Worm (Caenorhabditis elegans): Measurements from ENCODE around the gene nspc-1.

DNA sequence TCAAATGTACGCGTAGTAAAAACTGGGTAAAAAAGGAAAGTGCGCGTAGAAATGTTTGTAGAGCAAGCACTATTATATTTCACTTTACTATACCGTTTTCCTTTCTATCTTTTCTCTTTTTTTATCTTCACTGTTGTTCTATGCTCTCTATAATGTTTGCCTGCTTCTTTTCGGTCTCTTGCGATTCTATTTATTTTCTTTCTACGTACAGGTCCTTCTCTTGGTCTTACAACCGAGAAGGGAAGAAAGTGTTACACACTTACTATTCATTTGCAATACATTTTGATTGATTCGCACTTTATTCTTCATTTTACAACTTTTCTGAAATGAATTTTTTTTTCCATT is 29.5 kb upstream of the nspc-1 start:
- TF ChIP-seq ama-1 (optimal IDR thresholded peaks at IDR 0.05) (no peak), tra-4 (tag; optimal IDR thresholded peaks at IDR 0.05) (no peak), hmbx-1 (tag; optimal IDR thresholded peaks at IDR 0.05) (no peak), hmg-4 (GFP tag; optimal IDR thresholded peaks at IDR 0.05) (no peak), scrt-1 (GFP tag; IDR thresholded peaks at IDR 0.05) (no peak), tbx-37 (GFP tag; conservative IDR thresholded peaks at IDR 0.05) (no peak), ets-7 (tag; optimal IDR thresholded peaks at IDR 0.05) (no peak), pes-1 (GFP tag; IDR thresholded peaks at IDR 0.05) (no peak)
